Worm (Caenorhabditis elegans): ENCODE measurements around the gene apx-1.

The apx-1 gene

DNA sequence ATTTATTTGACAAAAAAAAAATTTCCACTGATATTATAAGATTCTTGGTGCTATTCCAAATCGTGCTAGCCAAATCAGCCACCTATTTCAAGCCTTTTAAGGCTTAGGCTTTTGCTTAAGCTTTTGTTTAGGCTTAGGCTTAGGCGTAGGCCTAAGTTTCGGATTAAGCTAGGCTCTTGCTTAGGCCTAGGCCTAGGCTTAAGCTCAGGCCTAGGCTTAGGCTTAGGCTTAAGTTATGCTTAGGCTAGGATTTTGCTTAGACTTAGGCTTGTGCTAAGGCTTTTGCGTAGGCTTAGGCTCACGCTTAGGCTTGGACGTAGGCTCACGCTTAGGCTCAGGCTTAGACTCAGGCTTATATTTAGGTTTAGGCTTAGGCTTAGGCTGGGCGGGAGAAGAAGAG is 20.2 kb downstream of the apx-1 start:
- TF ChIP-seq egl-18 (GFP tag; IDR thresholded peaks at IDR 0.05) (no peak), unc-130 (GFP tag; optimal IDR thresholded peaks at IDR 0.05) (no peak), snpc-3.4 (tag; optimal IDR thresholded peaks at IDR 0.05) (no peak), lin-35 (GFP tag; optimal IDR thresholded peaks at IDR 0.05) (no peak), nhr-80 (tag; optimal IDR thresholded peaks at IDR 0.05) (no peak), ztf-22 (GFP tag; optimal IDR thresholded peaks at IDR 0.05) (no peak), ceh-40 (GFP tag; IDR thresholded peaks at IDR 0.05) (no peak), let-526 (GFP tag; IDR thresholded peaks at IDR 0.05) (no peak), nhr-27 (tag; optimal IDR thresholded peaks at IDR 0.05) (no peak), cebp-1 (GFP tag; IDR thresholded peaks at IDR 0.05) (no peak), cebp-1 (tag; optimal IDR thresholded peaks at IDR 0.05) (no peak), lin-26 (GFP tag; IDR thresholded peaks at IDR 0.05) (no peak), F57C9.4 (tag; optimal IDR thresholded peaks at IDR 0.05) (no peak), Y56A3A.18 (GFP tag; IDR thresholded peaks at IDR 0.05) (no peak), F57A8.1 (GFP tag; optimal IDR thresholded peaks at IDR 0.05) (no peak), efl-1 (GFP tag; optimal IDR thresholded peaks at IDR 0.05) (no peak)

DNA sequence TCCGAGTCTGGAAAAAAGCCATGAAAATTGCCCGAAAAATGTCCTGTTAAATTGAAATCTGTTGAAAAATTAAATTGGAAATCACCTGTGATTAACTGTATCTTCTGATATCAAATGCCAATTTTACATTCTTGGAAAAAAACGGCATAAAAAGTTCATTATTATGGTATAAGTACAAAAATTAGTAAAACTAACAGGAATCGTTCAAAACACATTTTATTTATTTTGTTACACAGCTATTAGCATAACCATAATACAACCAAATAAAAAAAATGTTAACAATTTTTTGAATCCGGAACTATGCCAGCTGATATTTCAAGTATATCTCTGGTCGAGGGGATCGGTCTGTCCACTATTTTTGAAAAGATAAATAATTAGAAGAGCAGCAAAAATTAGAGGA is 20.6 kb downstream of the apx-1 start, which contains the start of gene K08D9.10:
Gene K08D9.10, plus strand, starts transcription at position 301 of the 400 bp plus-strand sequence.
- TF ChIP-seq lin-35 (GFP tag; optimal IDR thresholded peaks at IDR 0.05) (no peak), F37B4.10 (GFP tag; IDR thresholded peaks at IDR 0.05) (no peak), F33H1.4 (GFP tag; IDR thresholded peaks at IDR 0.05) (no peak), xnd-1 (tag; optimal IDR thresholded peaks at IDR 0.05) (no peak), bed-2 (GFP tag; IDR thresholded peaks at IDR 0.05) (no peak), hrde-1 (tag; optimal IDR thresholded peaks at IDR 0.05; ENCODE audit: borderline replicate concordance) (no peak), attf-5 (GFP tag; optimal IDR thresholded peaks at IDR 0.05) (no peak), ztf-25 (GFP tag; IDR thresholded peaks at IDR 0.05) (no peak), let-526 (GFP tag; IDR thresholded peaks at IDR 0.05) (no peak), madf-3 (GFP tag; IDR thresholded peaks at IDR 0.05) (no peak)

ce11 chrV:3234887-3235286 is 24.9 kb downstream of the apx-1 start, which contains the start of gene K08D9.6:
Gene K08D9.6 (minus strand): TSS chrV:3234987.
- TF ChIP-seq nhr-120 (GFP tag; IDR thresholded peaks at IDR 0.05): no peak

ce11 chrV:3236610-3237009 is 26.6 kb downstream of the apx-1 start, which contains the start of the genes K08D9.9 and str-16:
Gene K08D9.9 (minus strand): TSS chrV:3236710.
Gene str-16 (plus strand): TSS chrV:3236875.
- TF ChIP-seq madf-3 (GFP tag; IDR thresholded peaks at IDR 0.05) (no peak), nhr-179 (tag; optimal IDR thresholded peaks at IDR 0.05) (no peak), ceh-27 (GFP tag; optimal IDR thresholded peaks at IDR 0.05) (no peak), F49E8.2 (tag; optimal IDR thresholded peaks at IDR 0.05; ENCODE audit: insufficient read depth) (no peak), dpff-1 (tag; optimal IDR thresholded peaks at IDR 0.05) (no peak), unc-62 (GFP tag; optimal IDR thresholded peaks at IDR 0.05) (no peak), ztf-3 (GFP tag; optimal IDR thresholded peaks at IDR 0.05) (no peak), ama-1 (optimal IDR thresholded peaks at IDR 0.05) (no peak), ama-1 (GFP tag; optimal IDR thresholded peaks at IDR 0.05) (no peak), Y79H2A.3 (GFP tag; conservative IDR thresholded peaks at IDR 0.05) (no peak)

ce11 chrV:3241175-3241574 is 31.2 kb downstream of the apx-1 start, which contains the start of gene srj-11:
Gene srj-11 (plus strand): TSS chrV:3241424.
- no peak for TF ChIP-seq C06A6.2 (GFP tag; conservative IDR thresholded peaks at IDR 0.05)
